Worm (Caenorhabditis elegans) whole organism, L3 larva: Measurements from ENCODE around the gene pde-12.

ENCODE experiments used
- fos-1 ChIP-seq: fragments of 150-350 bp; optimal IDR thresholded peaks from 2 replicates; lab custom pipeline; 2014; ENCODE audit warnings: missing biosample characterization, missing genetic modification characterization
- lin-39 ChIP-seq: fragments of 150-350 bp; optimal IDR thresholded peaks from 2 replicates; lab custom pipeline; 2018; ENCODE audit warnings: missing biosample characterization, missing genetic modification reagents, missing genetic modification characterization
- nhr-11 ChIP-seq: fragments of 150-350 bp; optimal IDR thresholded peaks from 2 replicates; lab custom pipeline; 2014; ENCODE audit warnings: missing biosample characterization, missing genetic modification characterization
- nhr-77 ChIP-seq: fragments of 150-350 bp; optimal IDR thresholded peaks from 2 replicates; lab custom pipeline; 2014; ENCODE audit warnings: missing biosample characterization, missing genetic modification characterization
- pqm-1 ChIP-seq: fragments of 150-350 bp; optimal IDR thresholded peaks from 2 replicates; lab custom pipeline; 2017; ENCODE audit warnings: missing biosample characterization, missing genetic modification characterization, inconsistent platforms
- snpc-4 ChIP-seq: fragments of 150-350 bp; optimal IDR thresholded peaks from 2 replicates; lab custom pipeline; 2014; ENCODE audit warnings: missing biosample characterization, missing genetic modification characterization

- TF ChIP-seq pqm-1 (tag; lab: Kevin White, UChicago) (no peak), nhr-11 (no peak), lin-39 (tag; lab: Kevin White, UChicago) (peak; percentile 53), nhr-77 (tag; lab: Kevin White, UChicago) (no peak), snpc-4 (no peak), fos-1 (tag; lab: Kevin White, UChicago) (no peak)
These were observed 24.0 kb upstream of the pde-12 start, which contains the start of the genes cey-4 and vps-50 for ce11 chrIII:10868653-10869392.
